Fruit fly (Drosophila melanogaster) whole organism, wandering third instar larva: ENCODE data around the gene Acsx1L.

Experiments
- Abd-B ChIP-seq: fragments of >200 bp; optimal IDR thresholded peaks from 2 replicates; lab custom pipeline; 2017; ENCODE audit warnings: missing biosample characterization, missing genetic modification characterization
- CG9705 ChIP-seq: fragments of 200-800 bp; sonication (Bioruptor generic); optimal IDR thresholded peaks from 2 replicates; lab custom pipeline; 2018; ENCODE audit warnings: missing biosample characterization, mild to moderate bottlenecking, missing genetic modification characterization
- Myc ChIP-seq: fragments of >200 bp; optimal IDR thresholded peaks from 2 replicates; lab custom pipeline; 2017
- pan ChIP-seq: fragments of >200 bp; optimal IDR thresholded peaks from 2 replicates; lab custom pipeline; 2017
- psq ChIP-seq: fragments of 200-800 bp; sonication (Bioruptor generic); optimal IDR thresholded peaks from 3 replicates; lab custom pipeline; 2017; ENCODE audit warnings: missing biosample characterization, mild to moderate bottlenecking, missing genetic modification characterization, moderate library complexity
- sv ChIP-seq: fragments of 200-800 bp; sonication (Bioruptor generic); optimal IDR thresholded peaks from 3 replicates; lab custom pipeline; 2016; ENCODE audit warnings: missing biosample characterization, missing genetic modification characterization
- woc ChIP-seq: sonication (Bioruptor generic); optimal IDR thresholded peaks from 2 replicates; lab custom pipeline; 2016; ENCODE audit warnings: missing biosample characterization, mild to moderate bottlenecking, missing genetic modification characterization

DNA sequence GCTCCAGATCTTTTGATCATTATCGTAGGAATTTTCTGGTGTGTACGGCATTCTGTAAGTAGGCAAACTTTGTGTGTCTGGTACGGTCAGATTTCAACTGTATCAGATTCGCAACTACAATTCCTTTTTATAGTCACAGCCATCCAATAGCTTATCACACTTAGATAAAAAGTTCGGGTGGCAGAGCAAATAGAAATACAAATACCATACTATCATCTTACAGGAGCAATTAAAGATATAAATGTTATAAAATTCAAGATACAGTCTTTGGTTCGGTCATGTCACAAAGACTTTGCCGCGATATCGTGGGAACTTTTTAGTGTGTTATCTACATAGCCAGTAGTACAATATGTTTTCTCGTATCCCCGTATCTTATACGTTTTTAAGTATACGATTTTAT is at the start of gene Acsx1L:
- TF ChIP-seq woc (GFP tag; lab: Kevin White, UChicago) (no peak), sv (GFP tag; lab: Kevin White, UChicago) (no peak), Abd-B (GFP tag; lab: Kevin White, UChicago) (no peak), Myc (lab: Kevin White, UChicago) (no peak), psq (GFP tag; lab: Kevin White, UChicago) (no peak), CG9705 (GFP tag; lab: Kevin White, UChicago) (no peak), pan (no peak)
